Fruit fly (Drosophila melanogaster) whole organism, embryonic: ENCODE data around the gene Snx17.
A peak's percentile ranks its signal among the peaks of the same experiment; 100 is the strongest.

Experiments
- Adf1 ChIP-seq: fragments of 200-800 bp; sonication (Bioruptor generic); IDR thresholded peaks from 2 replicates; pipeline ENCODE4 v1.3.6; 2022; ENCODE audit warnings: missing biosample characterization, missing genetic modification characterization
- B-H2 ChIP-seq: fragments of 200-800 bp; sonication (Bioruptor generic); optimal IDR thresholded peaks from 2 replicates; lab custom pipeline; 2018; ENCODE audit warnings: missing biosample characterization, mild to moderate bottlenecking, missing genetic modification characterization
- CG10209 ChIP-seq: fragments of 200-800 bp; sonication (Bioruptor generic); optimal IDR thresholded peaks from 3 replicates; lab custom pipeline; 2017; ENCODE audit warnings: missing biosample characterization, mild to moderate bottlenecking, missing genetic modification characterization, missing genetic modification reagents
- CG10366 ChIP-seq: fragments of 200-800 bp; sonication (Bioruptor generic); IDR thresholded peaks from 2 replicates; pipeline ENCODE4 v1.3.6; 2022; ENCODE audit warnings: missing biosample characterization, missing genetic modification characterization
- CG10654 ChIP-seq: fragments of 200-800 bp; sonication (Bioruptor generic); optimal IDR thresholded peaks from 2 replicates; lab custom pipeline; 2016; ENCODE audit warnings: missing biosample characterization, missing genetic modification characterization
- CG11085 ChIP-seq: fragments of 200-800 bp; sonication (Bioruptor generic); IDR thresholded peaks from 2 replicates; pipeline ENCODE4 v1.3.6; 2022; ENCODE audit warnings: missing biosample characterization, missing genetic modification characterization
- CG11456 ChIP-seq: fragments of 200-800 bp; sonication (Bioruptor generic); IDR thresholded peaks from 3 replicates; pipeline ENCODE4 v1.3.6; 2022; ENCODE audit warnings: missing biosample characterization, missing genetic modification characterization
- CG12219 ChIP-seq: fragments of 200-800 bp; sonication (Bioruptor generic); optimal IDR thresholded peaks from 3 replicates; lab custom pipeline; 2018; ENCODE audit warnings: missing biosample characterization, mild to moderate bottlenecking, missing genetic modification characterization
- CG13296 ChIP-seq: fragments of 200-800 bp; sonication (Bioruptor generic); optimal IDR thresholded peaks from 3 replicates; lab custom pipeline; 2018; ENCODE audit warnings: missing biosample characterization, mild to moderate bottlenecking, missing genetic modification characterization
- CG14441 ChIP-seq: fragments of 200-800 bp; sonication (Bioruptor generic); IDR thresholded peaks from 2 replicates; pipeline ENCODE4 v1.3.6; 2022; ENCODE audit warnings: missing biosample characterization, missing genetic modification characterization
- CG14710 ChIP-seq: fragments of 200-800 bp; sonication (Bioruptor generic); optimal IDR thresholded peaks from 3 replicates; lab custom pipeline; 2019; ENCODE audit warnings: missing biosample characterization, mild to moderate bottlenecking, missing genetic modification characterization, moderate library complexity
- CG14860 ChIP-seq: fragments of 200-800 bp; sonication (Bioruptor generic); IDR thresholded peaks from 3 replicates; pipeline ENCODE4 v1.3.6; 2022; ENCODE audit warnings: missing biosample characterization, missing genetic modification characterization; ENCODE audit not compliant: partially characterized antibody
- CG16813 ChIP-seq: fragments of 200-800 bp; sonication (Bioruptor generic); IDR thresholded peaks from 3 replicates; pipeline ENCODE4 v1.3.6; 2022; ENCODE audit warnings: missing biosample characterization, missing genetic modification characterization; ENCODE audit not compliant: partially characterized antibody
- CG17328 ChIP-seq: fragments of 200-800 bp; sonication (Bioruptor generic); IDR thresholded peaks from 2 replicates; pipeline ENCODE4 v1.3.6; 2022; ENCODE audit warnings: missing biosample characterization, missing genetic modification characterization
- CG17359 ChIP-seq: fragments of 200-800 bp; sonication (Bioruptor generic); optimal IDR thresholded peaks from 3 replicates; lab custom pipeline; 2018; ENCODE audit warnings: missing biosample characterization, mild to moderate bottlenecking, missing genetic modification characterization, moderate library complexity
- CG18619 ChIP-seq: fragments of 200-800 bp; sonication (Bioruptor generic); optimal IDR thresholded peaks from 3 replicates; lab custom pipeline; 2017; ENCODE audit warnings: missing biosample characterization, mild to moderate bottlenecking, missing genetic modification characterization
- CG3065 ChIP-seq: fragments of 200-800 bp; sonication (Bioruptor generic); optimal IDR thresholded peaks from 2 replicates; lab custom pipeline; 2016; ENCODE audit warnings: missing biosample characterization, missing genetic modification characterization
- CG7372 ChIP-seq: fragments of 200-800 bp; sonication (Bioruptor generic); IDR thresholded peaks from 2 replicates; pipeline ENCODE4 v1.3.6; 2022; ENCODE audit warnings: missing biosample characterization, missing genetic modification characterization
- CG7556 ChIP-seq: fragments of 200-800 bp; sonication (Bioruptor generic); optimal IDR thresholded peaks from 2 replicates; lab custom pipeline; 2017; ENCODE audit warnings: missing biosample characterization, mild to moderate bottlenecking, missing genetic modification characterization
- CG8089 ChIP-seq: fragments of 200-800 bp; sonication (Bioruptor generic); optimal IDR thresholded peaks from 3 replicates; lab custom pipeline; 2016; ENCODE audit warnings: missing biosample characterization, missing genetic modification characterization
- CG8388 ChIP-seq: fragments of 200-800 bp; sonication (Bioruptor generic); optimal IDR thresholded peaks from 2 replicates; lab custom pipeline; 2019; ENCODE audit warnings: missing biosample characterization, mild to moderate bottlenecking, missing genetic modification characterization, moderate library complexity
- CG8944 ChIP-seq: fragments of 200-800 bp; sonication (Bioruptor generic); optimal IDR thresholded peaks from 3 replicates; lab custom pipeline; 2016; ENCODE audit warnings: missing biosample characterization, missing genetic modification characterization
- CoRest ChIP-seq: fragments of 200-800 bp; sonication (Bioruptor generic); optimal IDR thresholded peaks from 3 replicates; lab custom pipeline; 2018; ENCODE audit warnings: missing biosample characterization, mild to moderate bottlenecking, missing genetic modification characterization, moderate library complexity
- D ChIP-seq, 2 experiments: fragments of 200-800 bp in 1 of 2; fragments of >200 bp in 1 of 2; sonication (Bioruptor generic) in 1 of 2; optimal IDR thresholded peaks; 2 replicates in 1 of 2; 3 replicates in 1 of 2; lab custom pipeline; 2017; ENCODE audit warnings: mild to moderate bottlenecking in 1 of 2, missing biosample characterization in 1 of 2, missing genetic modification characterization in 1 of 2, missing genetic modification reagents in 1 of 2
- Dip2 ChIP-seq: fragments of 200-800 bp; sonication (Bioruptor generic); IDR thresholded peaks from 2 replicates; pipeline ENCODE4 v1.3.6; 2022; ENCODE audit warnings: missing biosample characterization, missing genetic modification characterization
- Doc2 ChIP-seq: fragments of 200-800 bp; sonication (Bioruptor generic); IDR thresholded peaks from 2 replicates; pipeline ENCODE4 v1.3.6; 2022; ENCODE audit warnings: missing biosample characterization, missing genetic modification characterization
- HLHmδ ChIP-seq: fragments of 200-800 bp; sonication (Bioruptor generic); optimal IDR thresholded peaks from 2 replicates; lab custom pipeline; 2018; ENCODE audit warnings: missing biosample characterization, mild to moderate bottlenecking, missing genetic modification characterization, moderate library complexity
- Hr51 ChIP-seq, 2 experiments: fragments of 200-800 bp; sonication (Bioruptor generic); optimal IDR thresholded peaks; 2 replicates in 1 of 2; 3 replicates in 1 of 2; lab custom pipeline; 2016 to 2018; ENCODE audit warnings: missing biosample characterization in 2 of 2, missing genetic modification characterization in 2 of 2, mild to moderate bottlenecking in 1 of 2, moderate library complexity in 1 of 2
- Med ChIP-seq: fragments of 200-800 bp; sonication (Bioruptor generic); peaks from one replicate; lab custom pipeline; 2016; ENCODE audit warnings: missing biosample characterization, missing genetic modification characterization, mild to moderate bottlenecking, inconsistent platforms, moderate library complexity
- Mes4 ChIP-seq: fragments of 200-800 bp; sonication (Bioruptor generic); optimal IDR thresholded peaks from 2 replicates; lab custom pipeline; 2016; ENCODE audit warnings: missing biosample characterization, missing genetic modification characterization
- Trl ChIP-seq, 3 experiments: fragments of >200 bp in 2 of 3; fragments of 200-800 bp in 1 of 3; sonication (Bioruptor generic) in 1 of 3; optimal IDR thresholded peaks; 2 replicates in 1 of 3; 3 replicates in 2 of 3; lab custom pipeline; 2016 to 2017; ENCODE audit warnings: missing biosample characterization in 1 of 3, missing genetic modification characterization in 1 of 3
- ap ChIP-seq: fragments of 200-800 bp; sonication (Bioruptor generic); IDR thresholded peaks from 2 replicates; pipeline ENCODE4 v1.3.6; 2022; ENCODE audit warnings: missing biosample characterization, missing genetic modification characterization
- crol ChIP-seq: fragments of 200-800 bp; sonication (Bioruptor generic); IDR thresholded peaks from 2 replicates; pipeline ENCODE4 v1.3.6; 2022; ENCODE audit warnings: missing biosample characterization, missing genetic modification characterization
- gem ChIP-seq: fragments of 200-800 bp; sonication (Bioruptor generic); optimal IDR thresholded peaks from 2 replicates; lab custom pipeline; 2019; ENCODE audit warnings: missing biosample characterization, mild to moderate bottlenecking, missing genetic modification characterization, moderate library complexity
- gt ChIP-seq: fragments of 200-800 bp; sonication (Bioruptor generic); IDR thresholded peaks from 2 replicates; pipeline ENCODE4 v1.3.6; 2022; ENCODE audit warnings: missing biosample characterization, missing genetic modification characterization
- ham ChIP-seq: fragments of 200-800 bp; sonication (Bioruptor generic); IDR thresholded peaks from 2 replicates; pipeline ENCODE4 v1.3.6; 2022; ENCODE audit warnings: missing biosample characterization, missing genetic modification characterization
- hb ChIP-seq: fragments of 200-800 bp; sonication (Bioruptor generic); IDR thresholded peaks from 3 replicates; pipeline ENCODE4 v1.3.6; 2022; ENCODE audit warnings: missing biosample characterization, missing genetic modification characterization; ENCODE audit not compliant: partially characterized antibody
- her ChIP-seq: fragments of 200-800 bp; sonication (Bioruptor generic); optimal IDR thresholded peaks from 2 replicates; lab custom pipeline; 2016; ENCODE audit warnings: missing biosample characterization, missing genetic modification characterization
- jing ChIP-seq: fragments of 200-800 bp; sonication (Bioruptor generic); optimal IDR thresholded peaks from 2 replicates; lab custom pipeline; 2018; ENCODE audit warnings: missing biosample characterization, mild to moderate bottlenecking, missing genetic modification characterization
- klu ChIP-seq: fragments of 200-800 bp; sonication (Bioruptor generic); IDR thresholded peaks from 2 replicates; pipeline ENCODE4 v1.3.6; 2022; ENCODE audit warnings: missing biosample characterization, missing genetic modification characterization
- lov ChIP-seq, 2 experiments: fragments of 200-800 bp in 1 of 2; fragments of >200 bp in 1 of 2; sonication (Bioruptor generic) in 1 of 2; IDR thresholded peaks in 1 of 2; optimal IDR thresholded peaks in 1 of 2; 2 replicates in 1 of 2; 3 replicates in 1 of 2; pipeline versions ENCODE4 v1.3.6 to Lab custom; 2017 to 2022; ENCODE audit warnings: missing biosample characterization in 1 of 2, missing genetic modification characterization in 1 of 2
- maf-S ChIP-seq: fragments of 200-800 bp; sonication (Bioruptor generic); optimal IDR thresholded peaks from 2 replicates; lab custom pipeline; 2016; ENCODE audit warnings: missing biosample characterization, missing genetic modification characterization
- mirr ChIP-seq: fragments of 200-800 bp; sonication (Bioruptor generic); optimal IDR thresholded peaks from 3 replicates; lab custom pipeline; 2018; ENCODE audit warnings: missing biosample characterization, mild to moderate bottlenecking, missing genetic modification characterization
- nerfin-2 ChIP-seq: fragments of 200-800 bp; sonication (Bioruptor generic); IDR thresholded peaks from 2 replicates; pipeline ENCODE4 v1.3.6; 2022; ENCODE audit warnings: missing biosample characterization, missing genetic modification characterization; ENCODE audit not compliant: partially characterized antibody
- phol ChIP-seq: fragments of 200-800 bp; sonication (Bioruptor generic); optimal IDR thresholded peaks from 3 replicates; lab custom pipeline; 2018; ENCODE audit warnings: missing biosample characterization, mild to moderate bottlenecking, missing genetic modification characterization, moderate library complexity
- repo ChIP-seq: fragments of 200-800 bp; sonication (Bioruptor generic); optimal IDR thresholded peaks from 2 replicates; lab custom pipeline; 2016; ENCODE audit warnings: missing biosample characterization, missing genetic modification characterization
- sob ChIP-seq: fragments of 200-800 bp; sonication (Bioruptor generic); IDR thresholded peaks from 2 replicates; pipeline ENCODE4 v1.3.6; 2022; ENCODE audit warnings: missing biosample characterization, missing genetic modification characterization
- toy ChIP-seq: fragments of 200-800 bp; sonication (Bioruptor generic); IDR thresholded peaks from 2 replicates; pipeline ENCODE4 v1.3.6; 2022; ENCODE audit warnings: missing biosample characterization, missing genetic modification characterization
- tup ChIP-seq: fragments of 200-800 bp; sonication (Bioruptor generic); optimal IDR thresholded peaks from 2 replicates; lab custom pipeline; 2016; ENCODE audit warnings: missing biosample characterization, mild to moderate bottlenecking, missing genetic modification characterization, moderate library complexity

The Snx17 gene

dm6 chr2L:10201743-10202142, 5.0 kb downstream of the Snx17 start (continued):
- TF ChIP-seq gem (no peak), Adf1 (GFP tag; lab: Robert Waterston, UW) (no peak), CG16813 (GFP tag; lab: Robert Waterston, UW) (0 out of 3 replicates have a peak, but pooled peaks have one; percentile 9), Med (GFP tag; lab: Kevin White, UChicago) (peak; percentile 62), tup (GFP tag; lab: Kevin White, UChicago) (no peak), CG11456 (peak; percentile 69; the same call in 1 of the 3 replicates), CG17359 (tag; lab: Kevin White, UChicago) (no peak), nerfin-2 (GFP tag; lab: Robert Waterston, UW) (0 out of 2 replicates have a peak, but pooled peaks have one; percentile 35), hb (0 out of 3 replicates have a peak, but pooled peaks have one; percentile 19), CG10366 (GFP tag; lab: Robert Waterston, UW) (no peak), CG13296 (GFP tag; lab: Kevin White, UChicago) (no peak), CG3065 (GFP tag; lab: Kevin White, UChicago) (no peak), HLHmδ (GFP tag; lab: Kevin White, UChicago) (no peak), CG10209 (GFP tag; lab: Kevin White, UChicago) (no peak), Dip2 (no peak), CG7556 (no peak), CG10654 (no peak), CG8388 (no peak), CG7372 (GFP tag; lab: Robert Waterston, UW) (no peak), B-H2 (GFP tag; lab: Kevin White, UChicago) (no peak), CG17328 (no peak), ap (GFP tag; lab: Robert Waterston, UW) (no peak), lov (optimal IDR thresholded peaks at IDR 0.05; lab: Kevin White, UChicago) (no peak), lov (GFP tag; IDR thresholded peaks at IDR 0.05; lab: Robert Waterston, UW) (0 out of 3 replicates have a peak, but pooled peaks have one; percentile 23), toy (no peak), her (GFP tag; lab: Kevin White, UChicago) (no peak), gt (no peak), sob (GFP tag; lab: Robert Waterston, UW) (0 out of 2 replicates have a peak, but pooled peaks have one; percentile 44), CG11085 (GFP tag; lab: Robert Waterston, UW) (no peak), D (optimal IDR thresholded peaks at IDR 0.05; lab: Kevin White, UChicago) (no peak), D (GFP tag; optimal IDR thresholded peaks at IDR 0.05; lab: Kevin White, UChicago) (no peak), CG14710 (tag; lab: Kevin White, UChicago) (no peak), repo (GFP tag; lab: Kevin White, UChicago) (no peak), CG14441 (GFP tag; lab: Robert Waterston, UW) (0 out of 2 replicates have a peak, but pooled peaks have one; percentile 10), CG14860 (GFP tag; lab: Robert Waterston, UW) (no peak), klu (no peak), phol (tag; lab: Kevin White, UChicago) (no peak), Mes4 (no peak), Doc2 (no peak), jing (GFP tag; lab: Kevin White, UChicago) (no peak), CG8944 (GFP tag; lab: Kevin White, UChicago) (no peak), Trl (optimal IDR thresholded peaks at IDR 0.05; lab: Kevin White, UChicago) (no peak), Trl (GFP tag; optimal IDR thresholded peaks at IDR 0.05; lab: Kevin White, UChicago) (no peak), CG8089 (GFP tag; lab: Kevin White, UChicago) (no peak), maf-S (GFP tag; lab: Kevin White, UChicago) (no peak), mirr (GFP tag; lab: Kevin White, UChicago) (no peak), ham (no peak), Hr51 (GFP tag; optimal IDR thresholded peaks at IDR 0.05; lab: Kevin White, UChicago) (no peak), CG12219 (GFP tag; lab: Kevin White, UChicago) (no peak), CG18619 (no peak), crol (no peak), CoRest (tag; lab: Kevin White, UChicago) (no peak)
